Worm (Caenorhabditis elegans) whole organism, L2 larva: ENCODE data around the gene rbm-39.

Experiments
- C34F6.9 ChIP-seq: fragments of 150-350 bp; optimal IDR thresholded peaks from 2 replicates; lab custom pipeline; 2014; ENCODE audit warnings: missing biosample characterization, missing genetic modification characterization
- F13H6.1 ChIP-seq: sonication (generic microtip); optimal IDR thresholded peaks from 2 replicates; lab custom pipeline; 2016; ENCODE audit warnings: missing genetic modification characterization, missing compliant biosample characterization
- R02D3.7 ChIP-seq: fragments of 150-350 bp; optimal IDR thresholded peaks from 2 replicates; lab custom pipeline; 2014; ENCODE audit warnings: missing biosample characterization, missing genetic modification characterization
- Y55F3AM.14 ChIP-seq: fragments of 200-800 bp; sonication (Bioruptor generic); optimal IDR thresholded peaks from 2 replicates; lab custom pipeline; 2018; ENCODE audit warnings: mild to moderate bottlenecking, missing genetic modification characterization, missing compliant biosample characterization
- aly-2 ChIP-seq: fragments of 150-350 bp; optimal IDR thresholded peaks from 2 replicates; lab custom pipeline; 2014; ENCODE audit warnings: missing biosample characterization, missing genetic modification characterization
- ama-1 ChIP-seq: fragments of 150-350 bp; optimal IDR thresholded peaks from 2 replicates; lab custom pipeline; 2018; ENCODE audit warnings: inconsistent platforms
- blmp-1 ChIP-seq: sonication (generic microtip); optimal IDR thresholded peaks from 2 replicates; lab custom pipeline; 2017; ENCODE audit warnings: missing genetic modification characterization, mild to moderate bottlenecking, missing compliant biosample characterization, antibody characterized with exemption, moderate library complexity; ENCODE audit not compliant: insufficient read depth
- ceh-16 ChIP-seq: fragments of 150-350 bp; optimal IDR thresholded peaks from 2 replicates; lab custom pipeline; 2014; ENCODE audit warnings: missing biosample characterization, missing genetic modification characterization
- ceh-82 ChIP-seq: fragments of 150-350 bp; optimal IDR thresholded peaks from 2 replicates; lab custom pipeline; 2014; ENCODE audit warnings: missing biosample characterization, missing genetic modification characterization
- crh-2 ChIP-seq: sonication (generic microtip); optimal IDR thresholded peaks from 2 replicates; lab custom pipeline; 2017; ENCODE audit warnings: missing biosample characterization, missing genetic modification characterization
- dmd-4 ChIP-seq: sonication (generic microtip); optimal IDR thresholded peaks from 2 replicates; lab custom pipeline; 2017; ENCODE audit warnings: missing biosample characterization, missing genetic modification characterization
- egl-27 ChIP-seq: sonication (generic microtip); optimal IDR thresholded peaks from 3 replicates; lab custom pipeline; 2017; ENCODE audit warnings: missing biosample characterization, missing genetic modification reagents, missing genetic modification characterization
- elt-1 ChIP-seq: fragments of 150-350 bp; optimal IDR thresholded peaks from 2 replicates; lab custom pipeline; 2014; ENCODE audit warnings: missing biosample characterization, missing genetic modification characterization
- elt-3 ChIP-seq: sonication (generic microtip); optimal IDR thresholded peaks from 2 replicates; lab custom pipeline; 2017; ENCODE audit warnings: missing biosample characterization, missing genetic modification characterization
- fos-1 ChIP-seq: fragments of 150-350 bp; optimal IDR thresholded peaks from 2 replicates; lab custom pipeline; 2014; ENCODE audit warnings: missing biosample characterization, missing genetic modification characterization
- gmeb-1 ChIP-seq: fragments of 150-350 bp; optimal IDR thresholded peaks from 2 replicates; lab custom pipeline; 2014; ENCODE audit warnings: missing biosample characterization, missing genetic modification characterization
- lin-11 ChIP-seq: fragments of 150-350 bp; sonication (generic microtip); optimal IDR thresholded peaks from 2 replicates; lab custom pipeline; 2014; ENCODE audit warnings: missing biosample characterization, missing genetic modification characterization, inconsistent platforms, mixed read lengths
- lin-13 ChIP-seq: fragments of 150-350 bp; optimal IDR thresholded peaks from 2 replicates; lab custom pipeline; 2014; ENCODE audit warnings: missing biosample characterization, missing genetic modification reagents, missing genetic modification characterization
- lin-39 ChIP-seq: fragments of 150-350 bp; optimal IDR thresholded peaks from 2 replicates; lab custom pipeline; 2014; ENCODE audit warnings: missing biosample characterization, missing genetic modification reagents, missing genetic modification characterization
- lsy-2 ChIP-seq, 2 experiments: fragments of 150-350 bp in 1 of 2; sonication (generic microtip) in 1 of 2; optimal IDR thresholded peaks; 2 replicates each; lab custom pipeline; 2014 to 2017; ENCODE audit warnings: missing biosample characterization in 2 of 2, missing genetic modification characterization in 2 of 2
- mab-5 ChIP-seq: fragments of 150-350 bp; optimal IDR thresholded peaks from 2 replicates; lab custom pipeline; 2014; ENCODE audit warnings: missing biosample characterization, missing genetic modification characterization
- mdl-1 ChIP-seq, 2 experiments: fragments of 150-350 bp in 1 of 2; sonication (generic microtip) in 1 of 2; optimal IDR thresholded peaks; 2 replicates each; lab custom pipeline; 2017; ENCODE audit warnings: missing biosample characterization in 2 of 2, missing genetic modification characterization in 2 of 2
- nhr-10 ChIP-seq: sonication (generic microtip); optimal IDR thresholded peaks from 2 replicates; lab custom pipeline; 2017; ENCODE audit warnings: missing biosample characterization, missing genetic modification characterization
- nhr-11 ChIP-seq: fragments of 150-350 bp; optimal IDR thresholded peaks from 2 replicates; lab custom pipeline; 2014; ENCODE audit warnings: missing biosample characterization, missing genetic modification characterization
- nhr-12 ChIP-seq: fragments of 150-350 bp; optimal IDR thresholded peaks from 2 replicates; lab custom pipeline; 2014; ENCODE audit warnings: missing biosample characterization, missing genetic modification characterization
- nhr-129 ChIP-seq: fragments of 150-350 bp; optimal IDR thresholded peaks from 2 replicates; lab custom pipeline; 2014; ENCODE audit warnings: missing biosample characterization, missing genetic modification characterization
- nhr-21 ChIP-seq: fragments of 150-350 bp; optimal IDR thresholded peaks from 2 replicates; lab custom pipeline; 2014; ENCODE audit warnings: missing biosample characterization, missing genetic modification characterization
- nhr-237 ChIP-seq: fragments of 150-350 bp; optimal IDR thresholded peaks from 2 replicates; lab custom pipeline; 2014; ENCODE audit warnings: missing biosample characterization, missing genetic modification characterization
- nhr-6 ChIP-seq: fragments of 150-350 bp; optimal IDR thresholded peaks from 2 replicates; lab custom pipeline; 2014; ENCODE audit warnings: missing biosample characterization, missing genetic modification characterization
- nhr-77 ChIP-seq: fragments of 150-350 bp; optimal IDR thresholded peaks from 2 replicates; lab custom pipeline; 2014; ENCODE audit warnings: missing biosample characterization, missing genetic modification characterization
- peb-1 ChIP-seq: fragments of 150-350 bp; optimal IDR thresholded peaks from 2 replicates; lab custom pipeline; 2014; ENCODE audit warnings: missing biosample characterization, missing genetic modification characterization
- sem-4 ChIP-seq: fragments of 150-350 bp; optimal IDR thresholded peaks from 2 replicates; lab custom pipeline; 2014; ENCODE audit warnings: missing biosample characterization, missing genetic modification reagents, missing genetic modification characterization
- skn-1 ChIP-seq: sonication (generic microtip); optimal IDR thresholded peaks from 2 replicates; lab custom pipeline; 2017; ENCODE audit warnings: missing biosample characterization, missing genetic modification characterization
- sma-9 ChIP-seq, 2 experiments: fragments of 150-350 bp in 1 of 2; sonication (generic microtip) in 1 of 2; optimal IDR thresholded peaks; 2 replicates each; lab custom pipeline; 2014 to 2016; ENCODE audit warnings: missing genetic modification characterization in 2 of 2, mild to moderate bottlenecking in 1 of 2, missing biosample characterization in 1 of 2, missing compliant biosample characterization in 1 of 2, missing genetic modification reagents in 1 of 2, moderate library complexity in 1 of 2
- snpc-4 ChIP-seq: fragments of 150-350 bp; optimal IDR thresholded peaks from 2 replicates; lab custom pipeline; 2014; ENCODE audit warnings: missing biosample characterization, missing genetic modification characterization
- unc-39 ChIP-seq: fragments of 150-350 bp; optimal IDR thresholded peaks from 2 replicates; lab custom pipeline; 2014; ENCODE audit warnings: missing biosample characterization, missing genetic modification characterization
- unc-55 ChIP-seq: fragments of 150-350 bp; sonication (generic microtip); optimal IDR thresholded peaks from 3 replicates; lab custom pipeline; 2014; ENCODE audit warnings: missing biosample characterization, missing genetic modification reagents, missing genetic modification characterization
- unc-62 ChIP-seq: fragments of 150-350 bp; optimal IDR thresholded peaks from 2 replicates; lab custom pipeline; 2014; ENCODE audit warnings: missing biosample characterization, missing genetic modification reagents, missing genetic modification characterization
- zag-1 ChIP-seq: fragments of 150-350 bp; optimal IDR thresholded peaks from 2 replicates; lab custom pipeline; 2014; ENCODE audit warnings: missing biosample characterization, missing genetic modification characterization
- ztf-11 ChIP-seq: sonication (generic microtip); optimal IDR thresholded peaks from 2 replicates; lab custom pipeline; 2017; ENCODE audit warnings: missing biosample characterization, missing genetic modification characterization
- ztf-4 ChIP-seq: fragments of 150-350 bp; optimal IDR thresholded peaks from 2 replicates; lab custom pipeline; 2014; ENCODE audit warnings: missing biosample characterization, missing genetic modification characterization

rbm-39 gene

ce11 chrIV:1009546-1009945, 2.9 kb upstream of the rbm-39 start, which contains the start of gene Y55F3AM.9:
Y55F3AM.9 (minus strand) TSS chrIV:1009734.
- TF ChIP-seq nhr-77 (tag; lab: Kevin White, UChicago) (no peak), lin-13 (GFP tag; lab: Kevin White, UChicago) (no peak), nhr-10 (no peak), zag-1 (tag; lab: Kevin White, UChicago) (no peak), elt-3 (no peak), unc-39 (tag; lab: Kevin White, UChicago) (no peak), nhr-12 (no peak), crh-2 (peak; percentile 20), peb-1 (tag; lab: Kevin White, UChicago) (no peak), skn-1 (tag; lab: Kevin White, UChicago) (no peak), C34F6.9 (tag; lab: Kevin White, UChicago) (peak; percentile 66), F13H6.1 (no peak), lin-39 (tag; lab: Kevin White, UChicago) (no peak), ceh-16 (tag; lab: Kevin White, UChicago) (no peak), egl-27 (tag; lab: Kevin White, UChicago) (no peak), sma-9 (GFP tag; optimal IDR thresholded peaks at IDR 0.05; lab: Kevin White, UChicago) (no peak), sma-9 (tag; optimal IDR thresholded peaks at IDR 0.05; lab: Kevin White, UChicago) (no peak), ama-1 (lab: Kevin White, UChicago) (peak; percentile 18), fos-1 (tag; lab: Kevin White, UChicago) (peak; percentile 27), gmeb-1 (tag; lab: Kevin White, UChicago) (peak; percentile 34), unc-55 (GFP tag; lab: Kevin White, UChicago) (peak; percentile 64), nhr-11 (no peak), nhr-129 (tag; lab: Kevin White, UChicago) (peak; percentile 42), ztf-11 (tag; lab: Kevin White, UChicago) (no peak), ztf-4 (tag; lab: Kevin White, UChicago) (no peak), lin-11 (no peak), R02D3.7 (tag; lab: Kevin White, UChicago) (no peak), lsy-2 (tag; optimal IDR thresholded peaks at IDR 0.05; lab: Kevin White, UChicago) (peak; percentile 33 to 76), nhr-21 (tag; lab: Kevin White, UChicago) (no peak), unc-62 (GFP tag; lab: Kevin White, UChicago) (no peak), nhr-237 (no peak), blmp-1 (tag; lab: Kevin White, UChicago) (no peak), nhr-6 (no peak)

DNA sequence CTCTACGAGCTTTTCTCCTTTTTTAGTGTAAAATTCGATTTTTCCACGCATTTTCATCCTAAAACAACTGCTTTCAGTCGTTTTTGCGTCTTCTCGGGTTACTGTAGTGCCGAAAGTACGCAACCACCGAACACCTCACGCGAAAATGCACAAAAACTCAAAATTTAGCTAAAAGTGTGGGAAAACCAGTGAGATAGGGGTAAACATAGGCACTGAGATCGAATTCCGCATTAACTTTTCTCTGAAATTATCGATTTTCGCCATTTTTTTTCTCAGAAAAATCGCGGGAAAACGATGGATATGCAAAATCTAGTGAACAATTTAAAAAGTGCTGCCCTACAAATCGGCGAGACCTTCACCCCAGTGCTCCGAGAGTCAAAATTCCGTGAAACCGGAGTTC, 2.2 kb upstream of the rbm-39 start, which contains the start of gene atg-3:
Gene atg-3, plus strand, starts transcription at position 301 of the 400 bp plus-strand sequence.
- no peak for TF ChIP-seq unc-62 (GFP tag; lab: Kevin White, UChicago)
- no peak for TF ChIP-seq elt-3
- no peak for TF ChIP-seq nhr-21 (tag; lab: Kevin White, UChicago)
- TF ChIP-seq nhr-6, result no peak
- no peak for TF ChIP-seq aly-2 (tag; lab: Kevin White, UChicago)
- TF ChIP-seq fos-1 (tag; lab: Kevin White, UChicago), result no peak
- no peak for TF ChIP-seq nhr-77 (tag; lab: Kevin White, UChicago)
- TF ChIP-seq skn-1 (tag; lab: Kevin White, UChicago), result no peak
- no peak for TF ChIP-seq mab-5
- no peak for TF ChIP-seq nhr-12
- no peak for TF ChIP-seq mdl-1 (tag; optimal IDR thresholded peaks at IDR 0.05; lab: Kevin White, UChicago)
- TF ChIP-seq unc-39 (tag; lab: Kevin White, UChicago), result no peak
- no peak for TF ChIP-seq unc-55 (GFP tag; lab: Kevin White, UChicago)
- TF ChIP-seq Y55F3AM.14 (GFP tag; lab: Kevin White, UChicago), result no peak
- no peak for TF ChIP-seq ztf-4 (tag; lab: Kevin White, UChicago)
- no peak for TF ChIP-seq sem-4 (tag; lab: Kevin White, UChicago)
- TF ChIP-seq elt-1, result no peak
- TF ChIP-seq ceh-82 (tag; lab: Kevin White, UChicago), result no peak
- no peak for TF ChIP-seq nhr-237
- TF ChIP-seq lin-11, result no peak

DNA sequence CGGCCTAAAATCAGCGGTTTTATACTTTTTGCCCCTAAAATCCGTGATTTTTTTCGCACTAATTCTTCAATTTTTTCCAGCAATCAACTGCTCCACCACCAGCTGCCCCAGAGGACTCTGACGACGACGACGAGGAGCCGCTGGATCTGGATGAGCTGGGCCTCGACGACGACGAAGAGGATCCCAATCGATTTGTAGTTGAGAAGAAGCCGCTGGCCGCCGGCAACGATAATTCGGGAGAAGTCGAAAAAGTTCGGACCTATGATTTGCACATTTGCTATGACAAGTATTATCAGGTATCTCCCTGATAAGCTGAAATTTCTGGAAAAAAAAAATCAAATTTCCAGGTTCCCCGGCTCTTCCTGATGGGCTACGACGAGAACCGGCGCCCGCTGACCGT, 648 bp upstream of the rbm-39 start:
- TF ChIP-seq nhr-12 (no peak), nhr-6 (no peak), unc-39 (tag; lab: Kevin White, UChicago) (no peak), ztf-4 (tag; lab: Kevin White, UChicago) (no peak), nhr-77 (tag; lab: Kevin White, UChicago) (no peak), nhr-237 (no peak), dmd-4 (tag; lab: Kevin White, UChicago) (no peak), snpc-4 (tag; lab: Kevin White, UChicago) (no peak)
